Worm (Caenorhabditis elegans): Measurements from ENCODE around the gene abu-7.

abu-7 gene

ce11 chrV:5146394-5146793 is 18.2 kb downstream of the abu-7 start, which contains the start of gene F14F9.6:
Gene F14F9.6 (minus strand): TSS chrV:5146494.
- TF ChIP-seq tbx-9 (tag; optimal IDR thresholded peaks at IDR 0.05; ENCODE audit: borderline replicate concordance) (no peak), nfyb-1 (GFP tag; IDR thresholded peaks at IDR 0.05) (no peak), mxl-1 (tag; optimal IDR thresholded peaks at IDR 0.05) (no peak)

DNA sequence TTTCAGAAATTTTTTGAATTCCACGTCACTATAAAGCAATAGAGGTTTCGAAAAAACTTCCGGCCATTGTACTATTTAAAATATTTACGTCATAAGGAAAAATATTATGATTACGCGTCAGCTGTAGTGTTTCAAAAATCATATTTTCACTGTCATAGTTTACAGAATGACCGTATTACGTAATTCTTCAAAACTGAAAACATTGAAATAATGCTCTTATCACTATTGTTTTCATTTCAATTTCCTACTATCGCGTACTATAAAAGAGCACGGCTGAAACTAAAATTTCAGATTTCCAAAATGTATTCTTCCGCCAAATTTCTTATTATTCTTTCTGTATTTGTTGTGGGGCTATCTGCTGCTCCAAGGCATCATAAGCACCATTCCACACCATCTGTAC is 20.0 kb downstream of the abu-7 start, which contains the start of gene F14F9.2:
Gene F14F9.2 (plus strand): TSS at position 301 of the 400 bp plus-strand sequence.
- no peak for TF ChIP-seq efl-1 (GFP tag; optimal IDR thresholded peaks at IDR 0.05)
- TF ChIP-seq bed-2 (GFP tag; IDR thresholded peaks at IDR 0.05) = no peak
- TF ChIP-seq tlf-1 (GFP tag; optimal IDR thresholded peaks at IDR 0.05) = no peak
- TF ChIP-seq rec-8 (tag; optimal IDR thresholded peaks at IDR 0.05) = no peak
- no peak for TF ChIP-seq mes-4 (tag; optimal IDR thresholded peaks at IDR 0.05)
- no peak for TF ChIP-seq madf-10 (tag; optimal IDR thresholded peaks at IDR 0.05)
- TF ChIP-seq unc-130 (GFP tag; optimal IDR thresholded peaks at IDR 0.05) = no peak
- TF ChIP-seq hlh-12 (tag; optimal IDR thresholded peaks at IDR 0.05) = no peak
- TF ChIP-seq Y95B8A.8 (GFP tag; IDR thresholded peaks at IDR 0.05) = no peak
- TF ChIP-seq ztf-25 (GFP tag; IDR thresholded peaks at IDR 0.05) = no peak
- TF ChIP-seq bed-1 (GFP tag; IDR thresholded peaks at IDR 0.05) = no peak
- no peak for TF ChIP-seq egl-44 (GFP tag; IDR thresholded peaks at IDR 0.05)
- no peak for TF ChIP-seq xnd-1 (tag; optimal IDR thresholded peaks at IDR 0.05)
- no peak for TF ChIP-seq F23B12.7 (tag; optimal IDR thresholded peaks at IDR 0.05; ENCODE audit: insufficient read depth)

- TF ChIP-seq F39B2.1 (GFP tag; IDR thresholded peaks at IDR 0.05) = no peak
- no peak for TF ChIP-seq dpff-1 (tag; optimal IDR thresholded peaks at IDR 0.05)
- TF ChIP-seq aptf-2 (GFP tag; conservative IDR thresholded peaks at IDR 0.05) = no peak
- no peak for TF ChIP-seq F22D6.2 (tag; optimal IDR thresholded peaks at IDR 0.05)
- TF ChIP-seq snpc-4 (GFP tag; optimal IDR thresholded peaks at IDR 0.05) = no peak
- TF ChIP-seq snpc-4 (tag; optimal IDR thresholded peaks at IDR 0.05) = no peak
- TF ChIP-seq ama-1 (optimal IDR thresholded peaks at IDR 0.05) = no peak
- no peak for TF ChIP-seq ama-1 (GFP tag; optimal IDR thresholded peaks at IDR 0.05)
- TF ChIP-seq sptf-2 (GFP tag; optimal IDR thresholded peaks at IDR 0.05) = no peak
- no peak for TF ChIP-seq ceh-40 (GFP tag; IDR thresholded peaks at IDR 0.05)
- no peak for TF ChIP-seq bed-1 (GFP tag; IDR thresholded peaks at IDR 0.05)
- TF ChIP-seq fkh-3 (tag; optimal IDR thresholded peaks at IDR 0.05) = no peak
- TF ChIP-seq rpc-1 (optimal IDR thresholded peaks at IDR 0.05) = no peak
- TF ChIP-seq rpc-1 (tag; optimal IDR thresholded peaks at IDR 0.05) = no peak
- TF ChIP-seq F52B5.7 (tag; optimal IDR thresholded peaks at IDR 0.05) = no peak
- no peak for TF ChIP-seq rcor-1 (GFP tag; IDR thresholded peaks at IDR 0.05)
- TF ChIP-seq chd-7 (tag; optimal IDR thresholded peaks at IDR 0.05) = no peak
These were observed 20.8 kb downstream of the abu-7 start, which contains the start of gene srh-129 for ce11 chrV:5143785-5144184. Gene srh-129 (minus strand): TSS chrV:5143885.

DNA sequence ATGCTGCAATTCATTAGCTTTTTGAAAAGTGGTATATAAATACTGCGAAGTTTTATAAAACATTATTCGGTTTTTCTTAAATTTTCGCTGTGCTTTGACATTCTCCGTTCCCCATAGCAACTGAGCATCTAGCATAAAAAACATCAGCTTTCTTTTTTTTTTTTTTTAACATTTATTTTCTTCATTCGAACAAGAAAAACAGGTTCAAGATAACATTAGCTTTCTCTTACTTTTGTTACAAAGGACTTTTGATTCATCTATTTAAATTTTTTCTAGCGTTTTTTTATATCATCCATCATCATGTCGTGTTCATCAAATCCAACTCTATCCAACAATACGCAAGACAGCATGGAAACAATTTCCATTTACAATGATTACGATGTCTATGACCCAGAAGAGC is 26.7 kb downstream of the abu-7 start, which contains the start of gene F14F9.3:
Gene F14F9.3 (plus strand): TSS at position 301 of the 400 bp plus-strand sequence.
- TF ChIP-seq Y56A3A.18 (GFP tag; IDR thresholded peaks at IDR 0.05) = no peak
- no peak for TF ChIP-seq cebp-1 (GFP tag; IDR thresholded peaks at IDR 0.05)
- TF ChIP-seq cebp-1 (tag; optimal IDR thresholded peaks at IDR 0.05) = no peak
- no peak for TF ChIP-seq hlh-26 (GFP tag; conservative IDR thresholded peaks at IDR 0.05)
- TF ChIP-seq madf-8 (GFP tag; conservative IDR thresholded peaks at IDR 0.05) = no peak
- TF ChIP-seq tlf-1 (GFP tag; optimal IDR thresholded peaks at IDR 0.05) = no peak
- no peak for TF ChIP-seq sea-2 (GFP tag; IDR thresholded peaks at IDR 0.05)
- no peak for TF ChIP-seq ceh-58 (GFP tag; IDR thresholded peaks at IDR 0.05)
- TF ChIP-seq egl-18 (GFP tag; IDR thresholded peaks at IDR 0.05) = no peak
- no peak for TF ChIP-seq nhr-120 (GFP tag; IDR thresholded peaks at IDR 0.05)
- no peak for TF ChIP-seq hmg-20 (GFP tag; IDR thresholded peaks at IDR 0.05)
- no peak for TF ChIP-seq B0336.3 (GFP tag; IDR thresholded peaks at IDR 0.05)
- no peak for TF ChIP-seq rcor-1 (GFP tag; IDR thresholded peaks at IDR 0.05)
- no peak for TF ChIP-seq snpc-4 (GFP tag; optimal IDR thresholded peaks at IDR 0.05)
- TF ChIP-seq snpc-4 (tag; optimal IDR thresholded peaks at IDR 0.05) = no peak
- TF ChIP-seq rpc-1 (optimal IDR thresholded peaks at IDR 0.05) = no peak
- TF ChIP-seq rpc-1 (tag; optimal IDR thresholded peaks at IDR 0.05) = no peak
- TF ChIP-seq C17E4.6 (GFP tag; IDR thresholded peaks at IDR 0.05) = no peak
- no peak for TF ChIP-seq let-607 (tag; optimal IDR thresholded peaks at IDR 0.05)
- no peak for TF ChIP-seq T07F8.4 (tag; optimal IDR thresholded peaks at IDR 0.05)
- no peak for TF ChIP-seq tbx-9 (tag; optimal IDR thresholded peaks at IDR 0.05; ENCODE audit: borderline replicate concordance)
